Fruit fly (Drosophila melanogaster): ENCODE data around the gene alpha-Est2.

alpha-Est2 gene

dm6 chr3R:7506314-7506988, 35.2 kb upstream of the alpha-Est2 start (continued):
- TF ChIP-seq CG10654 (GFP tag; optimal IDR thresholded peaks at IDR 0.05) (peak; percentile 48), CG11723 (GFP tag; optimal IDR thresholded peaks at IDR 0.05) (peak; percentile 23), CG13775 (GFP tag; optimal IDR thresholded peaks at IDR 0.05) (peak; percentile 81), D19A (tag; optimal IDR thresholded peaks at IDR 0.05) (no peak), CG15073 (GFP tag; optimal IDR thresholded peaks at IDR 0.05) (no peak), fd96Cb (tag; optimal IDR thresholded peaks at IDR 0.05) (peak; percentile 30), zen2 (GFP tag; IDR thresholded peaks at IDR 0.05; ENCODE audit: partially characterized antibody) (no peak), Xrp1 (GFP tag; IDR thresholded peaks at IDR 0.05) (peak; percentile 58), gsb (GFP tag; IDR thresholded peaks at IDR 0.05) (peak; percentile 71), CG10959 (GFP tag; IDR thresholded peaks at IDR 0.05) (no peak), CG9727 (GFP tag; optimal IDR thresholded peaks at IDR 0.05) (peak; percentile 89), CG4730 (GFP tag; IDR thresholded peaks at IDR 0.05) (peak; percentile 62), Fer1 (GFP tag; optimal IDR thresholded peaks at IDR 0.05) (peak; percentile 88), eve (GFP tag; optimal IDR thresholded peaks at IDR 0.05) (peak in 1 of 2 experiments; percentile 24), gce (GFP tag; IDR thresholded peaks at IDR 0.05) (no peak; the same call in 2 of the 3 replicates), CG4854 (GFP tag; optimal IDR thresholded peaks at IDR 0.05) (peak; percentile 83), Bdp1 (GFP tag; optimal IDR thresholded peaks at IDR 0.05) (peak; percentile 70), gem (tag; optimal IDR thresholded peaks at IDR 0.05) (peak; percentile 92), CG15696 (tag; optimal IDR thresholded peaks at IDR 0.05) (peak; percentile 27), dysf (GFP tag; IDR thresholded peaks at IDR 0.05) (peak; percentile 90), dimm (GFP tag; IDR thresholded peaks at IDR 0.05) (0 out of 2 replicates have a peak, but pooled peaks have one; percentile 6), caup (GFP tag; optimal IDR thresholded peaks at IDR 0.05; ENCODE audit: severe bottlenecking) (peak; percentile 90), danr (GFP tag; IDR thresholded peaks at IDR 0.05) (0 out of 2 replicates have a peak, but pooled peaks have one; percentile 45), CG11560 (tag; IDR thresholded peaks at IDR 0.05) (no peak; the same call in 1 of the 3 replicates), CG32532 (GFP tag; IDR thresholded peaks at IDR 0.05) (peak; percentile 94), CG8290 (GFP tag; optimal IDR thresholded peaks at IDR 0.05) (no peak), CG8290 (tag; optimal IDR thresholded peaks at IDR 0.05) (peak in 1 of 2 experiments; percentile 95), hth (optimal IDR thresholded peaks at IDR 0.05) (no peak), amos (GFP tag; IDR thresholded peaks at IDR 0.05; ENCODE audit: partially characterized antibody) (no peak), CG1233 (GFP tag; optimal IDR thresholded peaks at IDR 0.05) (peak; percentile 79), tio (GFP tag; optimal IDR thresholded peaks at IDR 0.05) (peak; percentile 85), Bteb2 (GFP tag; optimal IDR thresholded peaks at IDR 0.05) (peak; percentile 94), knrl (GFP tag; IDR thresholded peaks at IDR 0.05; ENCODE audit: partially characterized antibody) (no peak), stwl (tag; optimal IDR thresholded peaks at IDR 0.05) (no peak), pum (GFP tag; optimal IDR thresholded peaks at IDR 0.05) (peak; percentile 59), pnt (GFP tag; optimal IDR thresholded peaks at IDR 0.05) (peak; percentile 74), sisA (GFP tag; IDR thresholded peaks at IDR 0.05) (peak; percentile 49), seq (GFP tag; IDR thresholded peaks at IDR 0.05) (peak; percentile 80), Myb (GFP tag; optimal IDR thresholded peaks at IDR 0.05) (peak; percentile 80), fd3F (GFP tag; optimal IDR thresholded peaks at IDR 0.05) (peak; percentile 87), dpn (GFP tag; optimal IDR thresholded peaks at IDR 0.05) (peak; percentile 83 to 89), Sry-β (GFP tag; optimal IDR thresholded peaks at IDR 0.05) (no peak), CG7928 (GFP tag; optimal IDR thresholded peaks at IDR 0.05) (peak; percentile 65), cato (GFP tag; optimal IDR thresholded peaks at IDR 0.05; ENCODE audit: borderline replicate concordance) (peak; percentile 46), slou (GFP tag; optimal IDR thresholded peaks at IDR 0.05) (peak; percentile 44)

Measured in whole organism, embryonic.